Fruit fly (Drosophila melanogaster) Kc167 (cell line): Measurements from ENCODE around the gene Creld.

Source experiments
- Myc ChIP-seq: fragments of >200 bp; optimal IDR thresholded peaks from 2 replicates; lab custom pipeline; 2017; ENCODE audit warnings: missing external identifiers
- Sin3A ChIP-seq: fragments of >200 bp; optimal IDR thresholded peaks from 2 replicates; lab custom pipeline; 2018; ENCODE audit warnings: missing external identifiers
- h ChIP-seq: fragments of >200 bp; optimal IDR thresholded peaks from 3 replicates; lab custom pipeline; 2018; ENCODE audit warnings: missing external identifiers
- insv ChIP-seq: fragments of >200 bp; optimal IDR thresholded peaks from 3 replicates; lab custom pipeline; 2018; ENCODE audit warnings: missing external identifiers
- psq ChIP-seq: fragments of >200 bp; optimal IDR thresholded peaks from 2 replicates; lab custom pipeline; 2017; ENCODE audit warnings: missing external identifiers
- ttk ChIP-seq: sonication (Bioruptor generic); optimal IDR thresholded peaks from 2 replicates; lab custom pipeline; 2017; ENCODE audit warnings: missing external identifiers

The Creld gene

dm6 chr2L:91333-91732, 10.8 kb upstream of the Creld start:
- TF ChIP-seq h (lab: Kevin White, UChicago) (no peak), insv (no peak), Sin3A (lab: Kevin White, UChicago) (no peak), psq (lab: Kevin White, UChicago) (no peak), Myc (lab: Kevin White, UChicago) (no peak)

- no peak for TF ChIP-seq Sin3A (lab: Kevin White, UChicago)
- no peak for TF ChIP-seq psq (lab: Kevin White, UChicago)
- no peak for TF ChIP-seq insv
- TF ChIP-seq ttk, result no peak
- no peak for TF ChIP-seq Myc (lab: Kevin White, UChicago)
- TF ChIP-seq h (lab: Kevin White, UChicago), result no peak
Observed at dm6 chr2L:91830-92229, 10.3 kb upstream of the Creld start.

dm6 chr2L:92993-93392, 9.2 kb upstream of the Creld start:
- TF ChIP-seq insv, result no peak
- TF ChIP-seq Sin3A (lab: Kevin White, UChicago), result no peak
- TF ChIP-seq ttk, result no peak
- TF ChIP-seq Myc (lab: Kevin White, UChicago), result no peak
- TF ChIP-seq h (lab: Kevin White, UChicago), result no peak
- no peak for TF ChIP-seq psq (lab: Kevin White, UChicago)

- TF ChIP-seq Myc (lab: Kevin White, UChicago) (no peak), Sin3A (lab: Kevin White, UChicago) (no peak), psq (lab: Kevin White, UChicago) (no peak)
Observed at dm6 chr2L:94096-94495, 8.1 kb upstream of the Creld start.

- TF ChIP-seq Sin3A (lab: Kevin White, UChicago) (no peak), ttk (no peak), Myc (lab: Kevin White, UChicago) (no peak), insv (no peak), h (lab: Kevin White, UChicago) (no peak), psq (lab: Kevin White, UChicago) (no peak)
Observed at dm6 chr2L:94639-95059, 7.5 kb upstream of the Creld start, which contains the start of gene Zir. Zir (plus strand) TSS chr2L:94739.

dm6 chr2L:106540-106939, 4.4 kb downstream of the Creld start, which contains the start of the genes Nhe1 and Sam-S:
Nhe1 (minus strand) TSS chr2L:106732.
Sam-S (plus strand) TSS chr2L:106903.
- TF ChIP-seq psq (lab: Kevin White, UChicago), result no peak
- no peak for TF ChIP-seq h (lab: Kevin White, UChicago)
- TF ChIP-seq ttk, result no peak
- no peak for TF ChIP-seq Sin3A (lab: Kevin White, UChicago)
- TF ChIP-seq Myc (lab: Kevin White, UChicago), result no peak
- TF ChIP-seq insv, result no peak

dm6 chr2L:107032-107431, 4.9 kb downstream of the Creld start:
- TF ChIP-seq h (lab: Kevin White, UChicago), result no peak
- TF ChIP-seq ttk, result no peak
- no peak for TF ChIP-seq insv

dm6 chr2L:107476-108436, 5.6 kb downstream of the Creld start:
- no peak for TF ChIP-seq psq (lab: Kevin White, UChicago)
- TF ChIP-seq ttk, result no peak
- TF ChIP-seq insv, result no peak
- no peak for TF ChIP-seq Myc (lab: Kevin White, UChicago)
- no peak for TF ChIP-seq h (lab: Kevin White, UChicago)

- TF ChIP-seq insv (no peak), Myc (lab: Kevin White, UChicago) (no peak), psq (lab: Kevin White, UChicago) (no peak), ttk (no peak), Sin3A (lab: Kevin White, UChicago) (no peak), h (lab: Kevin White, UChicago) (no peak)
Observed at dm6 chr2L:109098-109799, 7.1 kb downstream of the Creld start.

dm6 chr2L:110046-110445, 7.9 kb downstream of the Creld start:
- TF ChIP-seq h (lab: Kevin White, UChicago) (no peak), ttk (no peak), psq (lab: Kevin White, UChicago) (no peak), Myc (lab: Kevin White, UChicago) (no peak), insv (no peak), Sin3A (lab: Kevin White, UChicago) (no peak)

dm6 chr2L:114429-114828, 12.2 kb downstream of the Creld start, which contains the start of gene ND-15:
ND-15 (plus strand) TSS chr2L:114726.
- TF ChIP-seq h (lab: Kevin White, UChicago) (no peak), ttk (no peak)

dm6 chr2L:116388-116787, 14.2 kb downstream of the Creld start, which contains the start of gene CG13694:
CG13694 (minus strand) TSS chr2L:116488.
- no peak for TF ChIP-seq insv
- TF ChIP-seq Myc (lab: Kevin White, UChicago), result no peak
- no peak for TF ChIP-seq h (lab: Kevin White, UChicago)
- TF ChIP-seq psq (lab: Kevin White, UChicago), result no peak
- TF ChIP-seq ttk, result no peak
- TF ChIP-seq Sin3A (lab: Kevin White, UChicago), result no peak
